Fruit fly (Drosophila melanogaster) S2 (cell line): ENCODE measurements around the gene CG10853.

Experiments used
- CG8478 ChIP-seq: fragments of >200 bp; optimal IDR thresholded peaks from 2 replicates; lab custom pipeline; 2018
- CTCF ChIP-seq, 2 experiments: fragments of >200 bp; optimal IDR thresholded peaks; 2 replicates each; lab custom pipeline; 2018

DNA sequence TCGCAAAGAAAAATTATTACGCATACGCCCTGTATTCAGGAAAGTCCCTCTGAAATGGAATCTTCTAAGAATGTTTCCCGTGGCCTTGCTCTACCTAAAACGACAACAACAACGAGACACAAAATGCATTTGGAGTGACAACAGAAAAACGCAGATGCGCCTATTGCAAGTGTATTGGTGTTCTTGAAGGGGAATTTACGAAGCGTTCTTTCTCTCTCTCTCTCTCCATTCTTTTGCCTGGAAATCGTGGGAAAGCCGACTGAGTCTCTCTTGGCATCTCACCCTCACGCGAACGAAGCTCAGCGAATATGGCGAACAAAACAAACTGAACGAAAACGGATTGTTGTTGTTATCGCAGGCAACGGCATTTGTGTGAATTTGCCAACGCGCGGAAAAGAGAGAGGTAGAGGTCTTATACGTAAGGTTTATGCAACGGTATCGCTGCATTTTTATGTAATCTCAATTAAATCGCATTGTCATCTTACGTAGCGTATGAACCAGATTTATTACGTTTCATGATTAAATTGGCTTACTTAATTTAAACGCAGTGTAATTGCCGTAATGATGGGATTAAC is 21.4 kb upstream of the CG10853 start:
- TF ChIP-seq CG8478 (lab: Kevin White, UChicago), result no peak
- no peak for TF ChIP-seq CTCF (optimal IDR thresholded peaks at IDR 0.05; lab: Kevin White, UChicago)
